Worm (Caenorhabditis elegans) whole organism, late embryonic: ENCODE results near the gene unc-50.

Experiments used
- ama-1 ChIP-seq: fragments of 150-350 bp; optimal IDR thresholded peaks from 2 replicates; lab custom pipeline; 2014
- ceh-14 ChIP-seq: sonication (generic microtip); optimal IDR thresholded peaks from 2 replicates; lab custom pipeline; 2016; ENCODE audit warnings: missing genotype, missing genetic modification characterization, missing compliant biosample characterization
- elt-2 ChIP-seq: sonication (generic microtip); optimal IDR thresholded peaks from 2 replicates; lab custom pipeline; 2016; ENCODE audit warnings: missing genetic modification reagents, missing genetic modification characterization, missing compliant biosample characterization
- tbx-2 ChIP-seq: sonication (generic microtip); optimal IDR thresholded peaks from 2 replicates; lab custom pipeline; 2016; ENCODE audit warnings: missing genetic modification characterization, missing compliant biosample characterization
- unc-42 ChIP-seq: sonication (generic microtip); optimal IDR thresholded peaks from 2 replicates; lab custom pipeline; 2016; ENCODE audit warnings: missing genotype, missing genetic modification characterization, missing compliant biosample characterization

DNA sequence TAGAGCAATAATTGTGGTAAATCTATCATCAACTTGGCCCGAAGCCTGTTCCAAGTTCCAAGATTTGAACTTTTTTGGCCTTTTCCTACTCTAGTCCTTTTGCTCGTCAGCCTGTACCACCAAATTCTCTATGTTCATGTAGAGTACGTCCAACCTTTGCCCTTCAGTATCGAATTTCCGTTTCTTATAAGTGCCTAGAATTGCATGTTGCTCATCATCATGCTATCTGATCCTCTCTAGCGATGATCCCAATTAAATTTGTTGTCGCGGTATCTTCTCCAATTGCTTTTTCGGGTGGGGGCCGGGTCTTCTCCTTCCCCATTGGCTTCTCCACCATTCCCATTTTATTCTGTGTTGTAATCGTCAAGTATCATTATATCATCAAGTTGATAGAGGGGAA lies 24.0 kb downstream of the unc-50 start:
- TF ChIP-seq ceh-14 (tag; lab: Kevin White, UChicago) (no peak), elt-2 (tag; lab: Kevin White, UChicago) (no peak), tbx-2 (tag; lab: Kevin White, UChicago) (no peak), unc-42 (tag; lab: Kevin White, UChicago) (no peak), ama-1 (no peak)
